Fruit fly (Drosophila melanogaster): ENCODE data around the gene CG11373.

CG11373 gene

dm6 chr3R:5998235-5998666, 37.5 kb upstream of the CG11373 start (continued):
- TF ChIP-seq pnt (GFP tag; optimal IDR thresholded peaks at IDR 0.05): no peak
- no peak for TF ChIP-seq CG8765 (GFP tag; IDR thresholded peaks at IDR 0.05)
- no peak for TF ChIP-seq mld (GFP tag; IDR thresholded peaks at IDR 0.05; ENCODE audit: partially characterized antibody)
- TF ChIP-seq GATAe (GFP tag; conservative IDR thresholded peaks at IDR 0.05): no peak
- TF ChIP-seq CG16815 (GFP tag; optimal IDR thresholded peaks at IDR 0.05): peak; percentile 36
- no peak for TF ChIP-seq CG32532 (GFP tag; IDR thresholded peaks at IDR 0.05)
- peak; percentile 2 for TF ChIP-seq CG8281 (tag; optimal IDR thresholded peaks at IDR 0.05)
- TF ChIP-seq H15 (GFP tag; IDR thresholded peaks at IDR 0.05): no peak
- peak; percentile 46 for TF ChIP-seq CG12236 (GFP tag; optimal IDR thresholded peaks at IDR 0.05)
- TF ChIP-seq nerfin-1 (tag; optimal IDR thresholded peaks at IDR 0.05): peak; percentile 31
- peak; percentile 5 for TF ChIP-seq disco-r (GFP tag; optimal IDR thresholded peaks at IDR 0.05)
- no peak for TF ChIP-seq CG11247 (GFP tag; IDR thresholded peaks at IDR 0.05)
- TF ChIP-seq CG17612 (GFP tag; IDR thresholded peaks at IDR 0.05): no peak
- no peak for TF ChIP-seq Side (GFP tag; optimal IDR thresholded peaks at IDR 0.05)
- TF ChIP-seq HLHmδ (GFP tag; optimal IDR thresholded peaks at IDR 0.05): no peak
- TF ChIP-seq Doc2 (GFP tag; IDR thresholded peaks at IDR 0.05): no peak
- no peak for TF ChIP-seq CG33213 (GFP tag; optimal IDR thresholded peaks at IDR 0.05)
- TF ChIP-seq CG6765 (GFP tag; optimal IDR thresholded peaks at IDR 0.05): peak; percentile 19
- TF ChIP-seq Kr (GFP tag; optimal IDR thresholded peaks at IDR 0.05): no peak
- TF ChIP-seq ftz-f1 (GFP tag; optimal IDR thresholded peaks at IDR 0.05): no peak
- no peak for TF ChIP-seq amos (GFP tag; IDR thresholded peaks at IDR 0.05; ENCODE audit: partially characterized antibody)
- TF ChIP-seq CG10209 (GFP tag; optimal IDR thresholded peaks at IDR 0.05): peak; percentile 38
- TF ChIP-seq schlank (tag; optimal IDR thresholded peaks at IDR 0.05): no peak
- no peak for TF ChIP-seq CG3838 (GFP tag; optimal IDR thresholded peaks at IDR 0.05)
- no peak for TF ChIP-seq CG7271 (tag; optimal IDR thresholded peaks at IDR 0.05)
- no peak for TF ChIP-seq Mrtf (GFP tag; IDR thresholded peaks at IDR 0.05)
- TF ChIP-seq CG17361 (GFP tag; IDR thresholded peaks at IDR 0.05): peak; percentile 61; the same call in 2 of the 3 replicates
- peak; percentile 71 for TF ChIP-seq gem (tag; optimal IDR thresholded peaks at IDR 0.05)
- TF ChIP-seq Usf (GFP tag; optimal IDR thresholded peaks at IDR 0.05): peak; percentile 11
- TF ChIP-seq nmo (GFP tag; optimal IDR thresholded peaks at IDR 0.05): peak; percentile 71
- TF ChIP-seq br (optimal IDR thresholded peaks at IDR 0.05): no peak
- no peak for TF ChIP-seq YL-1 (GFP tag; optimal IDR thresholded peaks at IDR 0.05)
- TF ChIP-seq CG6813 (GFP tag; optimal IDR thresholded peaks at IDR 0.05): no peak
- peak in 1 of 3 experiments; percentile 33 for TF ChIP-seq lola (GFP tag; optimal IDR thresholded peaks at IDR 0.05)
- TF ChIP-seq NfI (GFP tag; optimal IDR thresholded peaks at IDR 0.05): peak; percentile 52
- TF ChIP-seq toy (GFP tag; IDR thresholded peaks at IDR 0.05): no peak
- no peak for TF ChIP-seq CG4282 (GFP tag; optimal IDR thresholded peaks at IDR 0.05)
- no peak for TF ChIP-seq nom (GFP tag; optimal IDR thresholded peaks at IDR 0.05)
- peak; percentile 21 for TF ChIP-seq BtbVII (GFP tag; optimal IDR thresholded peaks at IDR 0.05)
- TF ChIP-seq ind (GFP tag; optimal IDR thresholded peaks at IDR 0.05): peak; percentile 54
- peak; percentile 65 for TF ChIP-seq Meics (GFP tag; optimal IDR thresholded peaks at IDR 0.05)
- TF ChIP-seq kni (GFP tag; optimal IDR thresholded peaks at IDR 0.05): no peak
- TF ChIP-seq CG31388 (GFP tag; optimal IDR thresholded peaks at IDR 0.05): no peak
- no peak for TF ChIP-seq h (optimal IDR thresholded peaks at IDR 0.05)
- no peak for TF ChIP-seq CG10543 (GFP tag; optimal IDR thresholded peaks at IDR 0.05)
- TF ChIP-seq Sox100B (GFP tag; optimal IDR thresholded peaks at IDR 0.05): peak; percentile 67
- no peak for TF ChIP-seq Gsc (GFP tag; IDR thresholded peaks at IDR 0.05)
- TF ChIP-seq tx (GFP tag; optimal IDR thresholded peaks at IDR 0.05): peak; percentile 60
- TF ChIP-seq Antp (GFP tag; optimal IDR thresholded peaks at IDR 0.05): no peak
- TF ChIP-seq MTF-1 (GFP tag; optimal IDR thresholded peaks at IDR 0.05; ENCODE audit: borderline replicate concordance): no peak
- peak; percentile 20 for TF ChIP-seq CG13775 (GFP tag; optimal IDR thresholded peaks at IDR 0.05)
- no peak for TF ChIP-seq E2f2 (GFP tag; IDR thresholded peaks at IDR 0.05)

Measured in whole organism, embryonic.